Worm (Caenorhabditis elegans): ENCODE data around the gene T19H5.4.

DNA sequence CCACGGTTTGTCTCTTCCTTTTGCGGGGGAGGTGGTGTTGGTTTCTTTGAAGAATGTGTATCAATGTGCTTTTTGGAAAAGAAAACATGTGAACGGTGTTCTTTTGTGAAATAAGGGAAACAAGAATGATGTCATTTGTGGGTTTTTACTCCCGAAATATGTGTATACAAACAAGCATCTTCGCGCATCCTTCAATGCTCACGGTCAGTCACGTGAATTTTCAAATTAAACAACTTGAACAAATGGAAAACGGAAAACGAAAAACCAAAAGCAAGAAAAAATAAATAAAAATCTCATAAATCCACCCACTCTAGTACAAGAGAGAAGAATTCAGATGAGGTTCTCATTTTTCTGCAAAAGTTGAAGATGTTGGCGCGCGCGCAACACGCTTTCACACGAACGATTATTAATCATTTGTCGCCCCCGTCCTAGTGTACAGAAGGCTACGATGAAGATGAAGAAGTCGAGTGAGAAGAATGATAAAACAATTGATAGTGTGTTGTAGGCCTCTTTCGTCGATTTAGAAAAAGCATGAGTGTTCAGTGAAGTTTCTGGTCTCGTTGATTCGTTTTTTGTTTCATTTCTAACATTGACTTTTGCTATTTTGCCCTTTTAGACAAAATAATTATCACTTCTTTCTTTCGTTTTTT is 2.0 kb downstream of the T19H5.4 start:
- no peak for TF ChIP-seq skn-1 (tag; optimal IDR thresholded peaks at IDR 0.05)
- TF ChIP-seq nhr-12 (tag; optimal IDR thresholded peaks at IDR 0.05): no peak
- no peak for TF ChIP-seq nhr-6 (tag; optimal IDR thresholded peaks at IDR 0.05)
- no peak for TF ChIP-seq sem-4 (tag; optimal IDR thresholded peaks at IDR 0.05)
- TF ChIP-seq nhr-11 (tag; optimal IDR thresholded peaks at IDR 0.05): no peak
- no peak for TF ChIP-seq nhr-77 (tag; optimal IDR thresholded peaks at IDR 0.05)
- TF ChIP-seq mab-5 (tag; optimal IDR thresholded peaks at IDR 0.05): no peak
- no peak for TF ChIP-seq nhr-237 (tag; optimal IDR thresholded peaks at IDR 0.05)
- no peak for TF ChIP-seq ceh-16 (tag; optimal IDR thresholded peaks at IDR 0.05)
- TF ChIP-seq aly-2 (tag; optimal IDR thresholded peaks at IDR 0.05): no peak
